Worm (Caenorhabditis elegans) whole organism, L2 larva: Measurements from ENCODE around the gene Y105C5A.508.

Experiments used
- ZK546.5 ChIP-seq: sonication (generic microtip); optimal IDR thresholded peaks from 2 replicates; lab custom pipeline; 2017; ENCODE audit warnings: missing biosample characterization, missing genetic modification characterization
- blmp-1 ChIP-seq: sonication (generic microtip); optimal IDR thresholded peaks from 2 replicates; lab custom pipeline; 2017; ENCODE audit warnings: missing genetic modification characterization, mild to moderate bottlenecking, missing compliant biosample characterization, antibody characterized with exemption, moderate library complexity; ENCODE audit not compliant: insufficient read depth
- lin-13 ChIP-seq: fragments of 150-350 bp; optimal IDR thresholded peaks from 2 replicates; lab custom pipeline; 2014; ENCODE audit warnings: missing biosample characterization, missing genetic modification reagents, missing genetic modification characterization
- mab-5 ChIP-seq: fragments of 150-350 bp; optimal IDR thresholded peaks from 2 replicates; lab custom pipeline; 2014; ENCODE audit warnings: missing biosample characterization, missing genetic modification characterization
- nhr-77 ChIP-seq: fragments of 150-350 bp; optimal IDR thresholded peaks from 2 replicates; lab custom pipeline; 2014; ENCODE audit warnings: missing biosample characterization, missing genetic modification characterization
- sma-9 ChIP-seq, 2 experiments: fragments of 150-350 bp in 1 of 2; sonication (generic microtip) in 1 of 2; optimal IDR thresholded peaks; 2 replicates each; lab custom pipeline; 2014 to 2016; ENCODE audit warnings: missing genetic modification characterization in 2 of 2, mild to moderate bottlenecking in 1 of 2, missing biosample characterization in 1 of 2, missing compliant biosample characterization in 1 of 2, missing genetic modification reagents in 1 of 2, moderate library complexity in 1 of 2
- snpc-4 ChIP-seq: fragments of 150-350 bp; optimal IDR thresholded peaks from 2 replicates; lab custom pipeline; 2014; ENCODE audit warnings: missing biosample characterization, missing genetic modification characterization
- unc-39 ChIP-seq: fragments of 150-350 bp; optimal IDR thresholded peaks from 2 replicates; lab custom pipeline; 2014; ENCODE audit warnings: missing biosample characterization, missing genetic modification characterization
- zag-1 ChIP-seq: fragments of 150-350 bp; optimal IDR thresholded peaks from 2 replicates; lab custom pipeline; 2014; ENCODE audit warnings: missing biosample characterization, missing genetic modification characterization

ce11 chrIV:15583620-15584019 lies at the start of gene Y105C5A.508:
- TF ChIP-seq snpc-4 (tag; lab: Kevin White, UChicago) = no peak
- no peak for TF ChIP-seq lin-13 (GFP tag; lab: Kevin White, UChicago)
- no peak for TF ChIP-seq unc-39
- TF ChIP-seq ZK546.5 = no peak
- TF ChIP-seq nhr-77 = no peak
- no peak for TF ChIP-seq mab-5
- no peak for TF ChIP-seq sma-9 (GFP tag; optimal IDR thresholded peaks at IDR 0.05; lab: Kevin White, UChicago)
- TF ChIP-seq sma-9 (tag; optimal IDR thresholded peaks at IDR 0.05; lab: Kevin White, UChicago) = no peak
- TF ChIP-seq zag-1 (tag; lab: Kevin White, UChicago) = no peak
- no peak for TF ChIP-seq blmp-1 (tag; lab: Kevin White, UChicago)
